Fruit fly (Drosophila melanogaster) S2 (cell line): Measurements from ENCODE around the gene gzl.

Source experiments
- CG8478 ChIP-seq: fragments of >200 bp; optimal IDR thresholded peaks from 2 replicates; lab custom pipeline; 2018
- CTCF ChIP-seq, 2 experiments: fragments of >200 bp; optimal IDR thresholded peaks; 2 replicates each; lab custom pipeline; 2018

- TF ChIP-seq CTCF (optimal IDR thresholded peaks at IDR 0.05; lab: Kevin White, UChicago) (no peak), CG8478 (no peak)
These were observed 36.4 kb downstream of the gzl start for dm6 chr3R:6419103-6419502.
